Worm (Caenorhabditis elegans): ENCODE measurements around the gene cdh-4.

DNA sequence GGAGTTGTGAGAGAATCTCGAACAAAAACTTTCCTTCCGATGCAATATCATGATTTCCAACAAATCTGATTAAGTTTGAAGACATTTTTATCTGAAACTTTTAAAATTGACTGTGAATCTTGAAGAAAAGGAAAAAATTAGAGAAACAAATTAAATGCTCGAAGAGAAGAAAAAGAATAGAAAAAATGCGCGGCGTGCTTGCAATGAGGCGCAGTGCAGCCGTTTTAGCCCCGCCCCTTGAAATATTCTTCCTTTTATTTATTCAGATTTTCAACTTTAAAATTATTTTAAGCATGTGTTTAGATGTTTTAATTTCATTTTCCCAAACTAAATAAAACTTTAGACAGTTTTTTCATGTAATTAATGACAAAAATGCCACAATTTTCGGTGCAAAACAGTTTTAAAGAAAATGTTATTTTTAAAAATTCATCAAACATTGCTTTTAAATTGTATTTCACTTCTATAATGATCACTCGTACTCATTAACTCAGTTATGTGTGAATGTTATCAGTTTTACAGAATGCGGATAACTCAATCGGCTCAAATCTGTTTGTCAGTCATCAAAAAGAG is 22.3 kb downstream of the cdh-4 start, which contains the start of the genes mrps-34 and cisd-3.1:
- TF ChIP-seq ceh-19 (GFP tag; optimal IDR thresholded peaks at IDR 0.05) (no peak), hlh-15 (tag; optimal IDR thresholded peaks at IDR 0.05) (no peak), elt-2 (tag; optimal IDR thresholded peaks at IDR 0.05) (peak; percentile 66), eyg-1 (tag; optimal IDR thresholded peaks at IDR 0.05) (no peak), ceh-31 (tag; optimal IDR thresholded peaks at IDR 0.05) (peak; percentile 20), nfya-1 (tag; optimal IDR thresholded peaks at IDR 0.05) (peak; percentile 49), ttx-3 (tag; optimal IDR thresholded peaks at IDR 0.05) (peak; percentile 25), hlh-13 (GFP tag; optimal IDR thresholded peaks at IDR 0.05) (no peak), madf-2 (tag; optimal IDR thresholded peaks at IDR 0.05) (no peak), ama-1 (optimal IDR thresholded peaks at IDR 0.05) (no peak)
